Fruit fly (Drosophila melanogaster) whole organism, wandering third instar larva: Measurements from ENCODE around the gene Alh.

Experiments
- Abd-B ChIP-seq: fragments of >200 bp; optimal IDR thresholded peaks from 2 replicates; lab custom pipeline; 2017; ENCODE audit warnings: missing biosample characterization, missing genetic modification characterization
- CG32264 ChIP-seq: fragments of 200-800 bp; sonication (Bioruptor generic); optimal IDR thresholded peaks from 2 replicates; lab custom pipeline; 2016; ENCODE audit warnings: missing biosample characterization, missing genetic modification characterization
- CG9705 ChIP-seq: fragments of 200-800 bp; sonication (Bioruptor generic); optimal IDR thresholded peaks from 2 replicates; lab custom pipeline; 2018; ENCODE audit warnings: missing biosample characterization, mild to moderate bottlenecking, missing genetic modification characterization
- CrebA ChIP-seq: fragments of 200-800 bp; sonication (Bioruptor generic); optimal IDR thresholded peaks from 2 replicates; lab custom pipeline; 2016; ENCODE audit warnings: missing biosample characterization, mild to moderate bottlenecking, missing genetic modification characterization, borderline replicate concordance
- Dif ChIP-seq: fragments of 200-275, 200-300 bp; sonication (Bioruptor generic); optimal IDR thresholded peaks from 2 replicates; lab custom pipeline; 2018; ENCODE audit warnings: missing biosample characterization, missing genetic modification characterization; ENCODE audit not compliant: partially characterized antibody
- HLH106 ChIP-seq: fragments of 200-800 bp; optimal IDR thresholded peaks from 3 replicates; lab custom pipeline; 2019; ENCODE audit warnings: missing biosample characterization, mild to moderate bottlenecking, missing genetic modification characterization, moderate library complexity
- Hnf4 ChIP-seq: fragments of 200-800 bp; sonication (Bioruptor generic); optimal IDR thresholded peaks from 2 replicates; lab custom pipeline; 2016; ENCODE audit warnings: missing biosample characterization, mild to moderate bottlenecking, missing genetic modification characterization
- Hr78 ChIP-seq: fragments of >200 bp; optimal IDR thresholded peaks from 2 replicates; lab custom pipeline; 2017; ENCODE audit warnings: missing biosample characterization, missing genetic modification characterization
- Hr83 ChIP-seq: fragments of 200-300 bp; sonication (Bioruptor generic); optimal IDR thresholded peaks from 2 replicates; lab custom pipeline; 2016; ENCODE audit warnings: missing biosample characterization, mild to moderate bottlenecking, missing genetic modification characterization, moderate library complexity; ENCODE audit not compliant: poor library complexity, severe bottlenecking
- Jra ChIP-seq: sonication (Bioruptor generic); optimal IDR thresholded peaks from 2 replicates; lab custom pipeline; 2016; ENCODE audit warnings: missing biosample characterization, missing genetic modification characterization
- Mio ChIP-seq: sonication (Bioruptor generic); optimal IDR thresholded peaks from 2 replicates; lab custom pipeline; 2016; ENCODE audit warnings: missing biosample characterization, missing genetic modification characterization
- Myc ChIP-seq: fragments of >200 bp; optimal IDR thresholded peaks from 2 replicates; lab custom pipeline; 2017
- N ChIP-seq: fragments of >200 bp; optimal IDR thresholded peaks from 2 replicates; lab custom pipeline; 2018; ENCODE audit warnings: missing biosample characterization, missing external identifiers, missing genetic modification characterization
- OdsH ChIP-seq: fragments of 200-800 bp; sonication (Bioruptor generic); optimal IDR thresholded peaks from 2 replicates; lab custom pipeline; 2016; ENCODE audit warnings: missing biosample characterization, mild to moderate bottlenecking, missing genetic modification characterization
- Rel ChIP-seq, 2 experiments: fragments of 200-800 bp; sonication (Bioruptor generic) in 1 of 2; optimal IDR thresholded peaks; 2 replicates in 1 of 2; 3 replicates in 1 of 2; lab custom pipeline; 2016 to 2019; ENCODE audit warnings: mild to moderate bottlenecking in 2 of 2, missing biosample characterization in 2 of 2, missing genetic modification characterization in 2 of 2, moderate library complexity in 1 of 2
- Sp1 ChIP-seq: fragments of 200-800 bp; sonication (Bioruptor generic); optimal IDR thresholded peaks from 3 replicates; lab custom pipeline; 2019; ENCODE audit warnings: missing biosample characterization, mild to moderate bottlenecking, missing genetic modification characterization, moderate library complexity
- Vsx2 ChIP-seq: fragments of 200-300, 225-300 bp; sonication (Bioruptor generic); optimal IDR thresholded peaks from 2 replicates; lab custom pipeline; 2018; ENCODE audit warnings: missing biosample characterization, missing genetic modification characterization; ENCODE audit not compliant: partially characterized antibody
- br ChIP-seq: fragments of 200-800 bp; sonication (Bioruptor generic); optimal IDR thresholded peaks from 2 replicates; lab custom pipeline; 2016; ENCODE audit warnings: missing biosample characterization, missing genetic modification characterization
- brk ChIP-seq: fragments of 200-800 bp; sonication (Bioruptor generic); optimal IDR thresholded peaks from 2 replicates; lab custom pipeline; 2016; ENCODE audit warnings: missing biosample characterization, mild to moderate bottlenecking, missing genetic modification characterization
- dl ChIP-seq, 2 experiments: fragments of 175-275, 200-275 bp in 1 of 2; fragments of 200-275 bp in 1 of 2; sonication (Bioruptor generic); optimal IDR thresholded peaks; lab custom pipeline; 2018; ENCODE audit warnings: mild to moderate bottlenecking in 2 of 2, missing biosample characterization in 2 of 2, missing genetic modification characterization in 2 of 2, moderate library complexity in 2 of 2; ENCODE audit not compliant: partially characterized antibody in 2 of 2, insufficient read depth in 1 of 2
- dmrt93B ChIP-seq: fragments of 200-800 bp; sonication (Bioruptor generic); optimal IDR thresholded peaks from 2 replicates; lab custom pipeline; 2018; ENCODE audit warnings: missing biosample characterization, mild to moderate bottlenecking, missing genetic modification characterization
- dsf ChIP-seq: sonication (Bioruptor generic); optimal IDR thresholded peaks from 2 replicates; lab custom pipeline; 2016; ENCODE audit warnings: missing biosample characterization, missing genetic modification characterization, borderline replicate concordance
- ey ChIP-seq: fragments of 200-800 bp; sonication (Bioruptor generic); optimal IDR thresholded peaks from 2 replicates; lab custom pipeline; 2016; ENCODE audit warnings: missing biosample characterization, missing genetic modification characterization
- foxo ChIP-seq, 2 experiments: fragments of 200-800 bp; sonication (Bioruptor generic); optimal IDR thresholded peaks; 2 replicates in 1 of 2; 3 replicates in 1 of 2; lab custom pipeline; 2016 to 2017; ENCODE audit warnings: missing biosample characterization in 2 of 2, missing genetic modification characterization in 2 of 2
- fru ChIP-seq: fragments of 200-800 bp; sonication (Bioruptor generic); optimal IDR thresholded peaks from 3 replicates; lab custom pipeline; 2016; ENCODE audit warnings: missing biosample characterization, mild to moderate bottlenecking, missing genetic modification characterization
- h ChIP-seq: fragments of 200-800 bp; sonication (Bioruptor generic); optimal IDR thresholded peaks from 3 replicates; lab custom pipeline; 2016; ENCODE audit warnings: missing biosample characterization, mild to moderate bottlenecking, missing genetic modification characterization
- jim ChIP-seq: fragments of 175-275, 200-325 bp; sonication (Bioruptor generic); optimal IDR thresholded peaks from 2 replicates; lab custom pipeline; 2016; ENCODE audit warnings: missing biosample characterization, mild to moderate bottlenecking, missing genetic modification characterization
- lola ChIP-seq: fragments of >200 bp; optimal IDR thresholded peaks from 2 replicates; lab custom pipeline; 2017; ENCODE audit warnings: missing biosample characterization, missing genetic modification characterization
- pan ChIP-seq: fragments of >200 bp; optimal IDR thresholded peaks from 2 replicates; lab custom pipeline; 2017
- psq ChIP-seq: fragments of 200-800 bp; sonication (Bioruptor generic); optimal IDR thresholded peaks from 3 replicates; lab custom pipeline; 2017; ENCODE audit warnings: missing biosample characterization, mild to moderate bottlenecking, missing genetic modification characterization, moderate library complexity
- rgr ChIP-seq: fragments of 200-800 bp; sonication (Bioruptor generic); optimal IDR thresholded peaks from 3 replicates; lab custom pipeline; 2016; ENCODE audit warnings: missing biosample characterization, mild to moderate bottlenecking, missing genetic modification characterization
- sage ChIP-seq: fragments of 200-800 bp; sonication (Bioruptor generic); optimal IDR thresholded peaks from 2 replicates; lab custom pipeline; 2016; ENCODE audit warnings: missing biosample characterization, mild to moderate bottlenecking, missing genetic modification characterization
- sv ChIP-seq: fragments of 200-800 bp; sonication (Bioruptor generic); optimal IDR thresholded peaks from 3 replicates; lab custom pipeline; 2016; ENCODE audit warnings: missing biosample characterization, missing genetic modification characterization
- tai ChIP-seq: sonication (Bioruptor generic); optimal IDR thresholded peaks from 2 replicates; lab custom pipeline; 2016; ENCODE audit warnings: missing biosample characterization, missing genetic modification characterization
- usp ChIP-seq: fragments of >200 bp; optimal IDR thresholded peaks from 2 replicates; lab custom pipeline; 2017; ENCODE audit warnings: missing biosample characterization, missing genetic modification characterization
- woc ChIP-seq: sonication (Bioruptor generic); optimal IDR thresholded peaks from 2 replicates; lab custom pipeline; 2016; ENCODE audit warnings: missing biosample characterization, mild to moderate bottlenecking, missing genetic modification characterization

The Alh gene

dm6 chr3R:7171384-7172099 is 47.6 kb upstream of the Alh start:
- TF ChIP-seq sage (GFP tag; lab: Kevin White, UChicago) (no peak), Abd-B (GFP tag; lab: Kevin White, UChicago) (no peak), woc (GFP tag; lab: Kevin White, UChicago) (peak; percentile 57), CG9705 (GFP tag; lab: Kevin White, UChicago) (no peak), fru (GFP tag; lab: Kevin White, UChicago) (peak; percentile 47), sv (no peak), OdsH (GFP tag; lab: Kevin White, UChicago) (peak; percentile 31), foxo (GFP tag; optimal IDR thresholded peaks at IDR 0.05; lab: Kevin White, UChicago) (peak in 1 of 2 experiments; percentile 42), CrebA (GFP tag; lab: Kevin White, UChicago) (no peak), Hnf4 (GFP tag; lab: Kevin White, UChicago) (no peak), Jra (no peak), jim (GFP tag; lab: Kevin White, UChicago) (no peak), HLH106 (tag; lab: Kevin White, UChicago) (no peak), dsf (GFP tag; lab: Kevin White, UChicago) (no peak), N (GFP tag; lab: Kevin White, UChicago) (no peak), dmrt93B (GFP tag; lab: Kevin White, UChicago) (no peak), lola (GFP tag; lab: Kevin White, UChicago) (no peak), usp (GFP tag; lab: Kevin White, UChicago) (no peak), Sp1 (GFP tag; lab: Kevin White, UChicago) (peak; percentile 37), rgr (GFP tag; lab: Kevin White, UChicago) (no peak), Hr83 (no peak), CG32264 (GFP tag; lab: Kevin White, UChicago) (no peak), tai (GFP tag; lab: Kevin White, UChicago) (no peak), br (no peak), Myc (lab: Kevin White, UChicago) (no peak), Rel (GFP tag; optimal IDR thresholded peaks at IDR 0.05; lab: Kevin White, UChicago) (no peak), Rel (tag; optimal IDR thresholded peaks at IDR 0.05; lab: Kevin White, UChicago) (no peak), Dif (GFP tag; lab: Kevin White, UChicago) (no peak), pan (lab: Kevin White, UChicago) (no peak), psq (peak; percentile 10), Vsx2 (no peak), Mio (GFP tag; lab: Kevin White, UChicago) (no peak), ey (GFP tag; lab: Kevin White, UChicago) (peak; percentile 21), brk (no peak), Hr78 (no peak), h (GFP tag; lab: Kevin White, UChicago) (peak; percentile 41)

- TF ChIP-seq sage (GFP tag; lab: Kevin White, UChicago) = no peak
- no peak for TF ChIP-seq CrebA (GFP tag; lab: Kevin White, UChicago)
- no peak for TF ChIP-seq Jra
- no peak for TF ChIP-seq sv
- TF ChIP-seq Myc (lab: Kevin White, UChicago) = no peak
- TF ChIP-seq dsf (GFP tag; lab: Kevin White, UChicago) = no peak
- TF ChIP-seq, all 38 proteins: peak for 0
Measured at dm6 chr3R:7169927-7170326, 45.9 kb upstream of the Alh start.

- TF ChIP-seq fru (GFP tag; lab: Kevin White, UChicago) (peak; percentile 18), Jra (no peak), Dif (GFP tag; lab: Kevin White, UChicago) (peak; percentile 32), dl (GFP tag; optimal IDR thresholded peaks at IDR 0.05; lab: Kevin White, UChicago; ENCODE audit: insufficient read depth in 1 of 2, partially characterized antibody in 2 of 2) (peak in 1 of 2 experiments; percentile 58), CrebA (GFP tag; lab: Kevin White, UChicago) (peak; percentile 62), foxo (GFP tag; optimal IDR thresholded peaks at IDR 0.05; lab: Kevin White, UChicago) (no peak), Vsx2 (peak; percentile 69), Sp1 (GFP tag; lab: Kevin White, UChicago) (peak; percentile 22), N (GFP tag; lab: Kevin White, UChicago) (no peak), OdsH (GFP tag; lab: Kevin White, UChicago) (no peak), h (GFP tag; lab: Kevin White, UChicago) (peak; percentile 2), br (peak; percentile 9), psq (no peak), lola (GFP tag; lab: Kevin White, UChicago) (no peak), Rel (GFP tag; optimal IDR thresholded peaks at IDR 0.05; lab: Kevin White, UChicago) (no peak), Rel (tag; optimal IDR thresholded peaks at IDR 0.05; lab: Kevin White, UChicago) (peak; percentile 13)
Measured at dm6 chr3R:7162356-7163289, 38.6 kb upstream of the Alh start, which contains the start of gene sas. Gene sas, plus strand, starts transcription at chr3R:7162808.
